Worm (Caenorhabditis elegans) whole organism, L4/young adult: ENCODE measurements around the gene ergo-1.

ENCODE experiments used
- dao-5 ChIP-seq: sonication (generic microtip); optimal IDR thresholded peaks from 2 replicates; lab custom pipeline; 2016; ENCODE audit warnings: missing genotype, missing genetic modification characterization, moderate library complexity, missing compliant biosample characterization
- him-1 ChIP-seq: sonication (generic microtip); optimal IDR thresholded peaks from 2 replicates; lab custom pipeline; 2016; ENCODE audit warnings: missing genotype, missing genetic modification reagents, missing genetic modification characterization, missing compliant biosample characterization

DNA sequence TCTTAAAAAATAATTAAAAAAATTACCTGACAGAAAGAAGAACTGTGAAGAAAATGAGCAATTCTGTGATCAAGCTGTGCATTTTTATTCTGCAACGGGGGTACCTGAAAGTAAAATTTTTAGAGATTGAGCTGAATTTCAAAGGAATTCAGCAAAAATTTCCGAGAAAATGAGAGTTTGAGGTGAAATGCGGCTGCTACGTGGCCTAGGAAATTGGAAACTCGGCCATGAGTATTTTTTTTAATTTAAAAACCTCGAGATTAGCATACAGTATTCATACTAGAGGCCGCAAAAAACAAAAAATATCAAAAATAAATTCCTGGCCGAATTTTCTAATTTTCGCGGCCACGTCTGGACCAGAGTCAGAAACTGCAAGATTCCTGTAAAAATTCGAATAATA lies 24.7 kb downstream of the ergo-1 start, which contains the start of gene flp-34:
- no peak for TF ChIP-seq him-1 (tag; lab: Kevin White, UChicago)
- TF ChIP-seq dao-5 (tag; lab: Kevin White, UChicago) = no peak
